Fruit fly (Drosophila melanogaster) whole organism, embryonic: ENCODE data around the gene Gad1.

Source experiments
- Antp ChIP-seq: fragments of 200-800 bp; sonication (Bioruptor generic); optimal IDR thresholded peaks from 3 replicates; lab custom pipeline; 2016; ENCODE audit warnings: missing biosample characterization, missing genetic modification characterization
- Bgb ChIP-seq: fragments of 200-800 bp; sonication (Bioruptor generic); IDR thresholded peaks from 2 replicates; pipeline ENCODE4 v1.3.6; 2022; ENCODE audit warnings: missing biosample characterization, missing genetic modification characterization; ENCODE audit not compliant: partially characterized antibody
- CG11456 ChIP-seq: fragments of 200-800 bp; sonication (Bioruptor generic); IDR thresholded peaks from 3 replicates; pipeline ENCODE4 v1.3.6; 2022; ENCODE audit warnings: missing biosample characterization, missing genetic modification characterization
- CG14441 ChIP-seq: fragments of 200-800 bp; sonication (Bioruptor generic); IDR thresholded peaks from 2 replicates; pipeline ENCODE4 v1.3.6; 2022; ENCODE audit warnings: missing biosample characterization, missing genetic modification characterization
- CG14710 ChIP-seq: fragments of 200-800 bp; sonication (Bioruptor generic); optimal IDR thresholded peaks from 3 replicates; lab custom pipeline; 2019; ENCODE audit warnings: missing biosample characterization, mild to moderate bottlenecking, missing genetic modification characterization, moderate library complexity
- CG14860 ChIP-seq: fragments of 200-800 bp; sonication (Bioruptor generic); IDR thresholded peaks from 3 replicates; pipeline ENCODE4 v1.3.6; 2022; ENCODE audit warnings: missing biosample characterization, missing genetic modification characterization; ENCODE audit not compliant: partially characterized antibody
- CG34376 ChIP-seq: fragments of 200-800 bp; sonication (Bioruptor generic); optimal IDR thresholded peaks from 2 replicates; lab custom pipeline; 2018; ENCODE audit warnings: missing biosample characterization, mild to moderate bottlenecking, missing genetic modification characterization
- CG5953 ChIP-seq: fragments of 200-800 bp; sonication (Bioruptor generic); IDR thresholded peaks from 2 replicates; pipeline ENCODE4 v1.3.6; 2022; ENCODE audit warnings: missing biosample characterization, missing genetic modification characterization
- CG8478 ChIP-seq: fragments of >200 bp; optimal IDR thresholded peaks from 2 replicates; lab custom pipeline; 2018
- Dbx ChIP-seq: fragments of 200-800 bp; sonication (Bioruptor generic); IDR thresholded peaks from 3 replicates; pipeline ENCODE4 v1.3.6; 2022; ENCODE audit warnings: missing biosample characterization, missing genetic modification characterization
- Dek ChIP-seq: fragments of 200-800 bp; sonication (Bioruptor generic); optimal IDR thresholded peaks from 3 replicates; lab custom pipeline; 2019; ENCODE audit warnings: missing biosample characterization, mild to moderate bottlenecking, missing genetic modification characterization, moderate library complexity
- Doc3 ChIP-seq: fragments of 200-800 bp; sonication (Bioruptor generic); IDR thresholded peaks from 3 replicates; pipeline ENCODE4 v1.3.6; 2022; ENCODE audit warnings: missing biosample characterization, missing genetic modification characterization; ENCODE audit not compliant: partially characterized antibody
- Dp ChIP-seq: fragments of 200-800 bp; sonication (Bioruptor generic); optimal IDR thresholded peaks from 2 replicates; lab custom pipeline; 2018; ENCODE audit warnings: missing biosample characterization, mild to moderate bottlenecking, missing genetic modification characterization, moderate library complexity
- E2f2 ChIP-seq: fragments of 200-800 bp; sonication (Bioruptor generic); IDR thresholded peaks from 2 replicates; pipeline ENCODE4 v1.3.6; 2022; ENCODE audit warnings: missing biosample characterization, missing genetic modification characterization
- Gsc ChIP-seq: fragments of 200-800 bp; sonication (Bioruptor generic); IDR thresholded peaks from 2 replicates; pipeline ENCODE4 v1.3.6; 2022; ENCODE audit warnings: missing biosample characterization, missing genetic modification characterization
- HmgZ ChIP-seq: fragments of 200-800 bp; sonication (Bioruptor generic); optimal IDR thresholded peaks from 2 replicates; lab custom pipeline; 2018; ENCODE audit warnings: missing biosample characterization, mild to moderate bottlenecking, missing genetic modification characterization
- Hr3 ChIP-seq: fragments of 200-800 bp; sonication (Bioruptor generic); optimal IDR thresholded peaks from 3 replicates; lab custom pipeline; 2016; ENCODE audit warnings: missing biosample characterization, missing genetic modification characterization
- Lim3 ChIP-seq: fragments of 200-800 bp; sonication (Bioruptor generic); IDR thresholded peaks from 2 replicates; pipeline ENCODE4 v1.3.6; 2022; ENCODE audit warnings: missing biosample characterization, missing genetic modification characterization
- Med ChIP-seq: fragments of 200-800 bp; sonication (Bioruptor generic); peaks from one replicate; lab custom pipeline; 2016; ENCODE audit warnings: missing biosample characterization, missing genetic modification characterization, mild to moderate bottlenecking, inconsistent platforms, moderate library complexity
- Meics ChIP-seq: fragments of 200-800 bp; sonication (Bioruptor generic); optimal IDR thresholded peaks from 2 replicates; lab custom pipeline; 2017; ENCODE audit warnings: missing biosample characterization, mild to moderate bottlenecking, missing genetic modification characterization
- Myb ChIP-seq: fragments of 200-800 bp; sonication (Bioruptor generic); optimal IDR thresholded peaks from 2 replicates; lab custom pipeline; 2016; ENCODE audit warnings: missing biosample characterization, missing genetic modification characterization
- Nf-YB ChIP-seq: fragments of 200-800 bp; sonication (Bioruptor generic); optimal IDR thresholded peaks from 3 replicates; lab custom pipeline; 2019; ENCODE audit warnings: missing biosample characterization, mild to moderate bottlenecking, missing genetic modification characterization, moderate library complexity
- Oli ChIP-seq: fragments of 200-800 bp; sonication (Bioruptor generic); optimal IDR thresholded peaks from 2 replicates; lab custom pipeline; 2018; ENCODE audit warnings: missing biosample characterization, mild to moderate bottlenecking, missing genetic modification characterization, moderate library complexity
- TFAM ChIP-seq: fragments of 200-800 bp; sonication (Bioruptor generic); optimal IDR thresholded peaks from 2 replicates; lab custom pipeline; 2017; ENCODE audit warnings: missing biosample characterization, missing genetic modification characterization, inconsistent platforms
- Xrp1 ChIP-seq: fragments of 200-800 bp; sonication (Bioruptor generic); IDR thresholded peaks from 2 replicates; pipeline ENCODE4 v1.3.6; 2022; ENCODE audit warnings: missing biosample characterization, missing genetic modification characterization
- ash1 ChIP-seq: fragments of 200-800 bp; sonication (Bioruptor generic); optimal IDR thresholded peaks from 2 replicates; lab custom pipeline; 2018; ENCODE audit warnings: missing biosample characterization, mild to moderate bottlenecking, missing genetic modification characterization
- da ChIP-seq: fragments of 200-800 bp; sonication (Bioruptor generic); optimal IDR thresholded peaks from 2 replicates; lab custom pipeline; 2016; ENCODE audit warnings: missing biosample characterization, missing genetic modification characterization
- dati ChIP-seq: fragments of 200-800 bp; sonication (Bioruptor generic); IDR thresholded peaks from 2 replicates; pipeline ENCODE4 v1.3.6; 2022; ENCODE audit warnings: missing biosample characterization, missing genetic modification characterization
- emc ChIP-seq: fragments of 200-800 bp; sonication (Bioruptor generic); optimal IDR thresholded peaks from 2 replicates; lab custom pipeline; 2016; ENCODE audit warnings: missing biosample characterization, missing genetic modification characterization
- eve ChIP-seq, 2 experiments: fragments of >200 bp; optimal IDR thresholded peaks; 2 replicates each; lab custom pipeline; 2017; ENCODE audit warnings: missing biosample characterization in 2 of 2, missing genetic modification characterization in 2 of 2
- grau ChIP-seq: fragments of 200-800 bp; optimal IDR thresholded peaks from 3 replicates; lab custom pipeline; 2019; ENCODE audit warnings: missing biosample characterization, mild to moderate bottlenecking, missing genetic modification characterization, moderate library complexity
- knrl ChIP-seq: fragments of 200-800 bp; sonication (Bioruptor generic); IDR thresholded peaks from 3 replicates; pipeline ENCODE4 v1.3.6; 2022; ENCODE audit warnings: missing biosample characterization, missing genetic modification characterization; ENCODE audit not compliant: partially characterized antibody
- lab ChIP-seq: fragments of 200-800 bp; sonication (Bioruptor generic); optimal IDR thresholded peaks from 3 replicates; lab custom pipeline; 2017; ENCODE audit warnings: missing biosample characterization, missing genetic modification characterization, mild to moderate bottlenecking, moderate library complexity, missing genetic modification reagents
- pb ChIP-seq: fragments of 200-800 bp; sonication (Bioruptor generic); optimal IDR thresholded peaks from 3 replicates; lab custom pipeline; 2016; ENCODE audit warnings: missing biosample characterization, missing genetic modification characterization
- ranshi ChIP-seq: fragments of 200-800 bp; sonication (Bioruptor generic); IDR thresholded peaks from 2 replicates; pipeline ENCODE4 v1.3.6; 2022; ENCODE audit warnings: missing biosample characterization, missing genetic modification characterization
- rib ChIP-seq: fragments of 200-800 bp; sonication (Bioruptor generic); IDR thresholded peaks from 2 replicates; pipeline ENCODE4 v1.3.6; 2022; ENCODE audit warnings: missing biosample characterization, missing genetic modification characterization
- row ChIP-seq: fragments of 200-800 bp; sonication (Bioruptor generic); IDR thresholded peaks from 3 replicates; pipeline ENCODE4 v1.3.6; 2022; ENCODE audit warnings: missing biosample characterization, missing genetic modification characterization
- sug ChIP-seq: fragments of 200-800 bp; optimal IDR thresholded peaks from 2 replicates; lab custom pipeline; 2019; ENCODE audit warnings: missing biosample characterization, mild to moderate bottlenecking, missing genetic modification characterization, moderate library complexity
- vnd ChIP-seq: fragments of 200-800 bp; sonication (Bioruptor generic); IDR thresholded peaks from 3 replicates; pipeline ENCODE4 v1.3.6; 2022; ENCODE audit warnings: missing biosample characterization, missing genetic modification characterization; ENCODE audit not compliant: partially characterized antibody
- wdn ChIP-seq: fragments of 200-800 bp; sonication (Bioruptor generic); IDR thresholded peaks from 2 replicates; pipeline ENCODE4 v1.3.6; 2022; ENCODE audit warnings: missing biosample characterization, missing genetic modification characterization
- zen2 ChIP-seq: fragments of 200-800 bp; sonication (Bioruptor generic); IDR thresholded peaks from 3 replicates; pipeline ENCODE4 v1.3.6; 2022; ENCODE audit warnings: missing biosample characterization, missing genetic modification characterization; ENCODE audit not compliant: partially characterized antibody

Gad1 gene

dm6 chr3L:4122185-4122767, 33.7 kb upstream of the Gad1 start, which contains the start of gene Chd64 (continued):
- peak; percentile 74; the same call in 2 of the 3 replicates for TF ChIP-seq zen2 (GFP tag; lab: Robert Waterston, UW)
- TF ChIP-seq Dp: peak; percentile 23
- TF ChIP-seq Doc3 (GFP tag; lab: Robert Waterston, UW): no peak
- no peak for TF ChIP-seq TFAM (GFP tag; lab: Kevin White, UChicago)
- TF ChIP-seq Nf-YB: peak; percentile 42
- no peak for TF ChIP-seq da (GFP tag; lab: Kevin White, UChicago)
- TF ChIP-seq CG14860: peak; percentile 26; the same call in 1 of the 3 replicates
- TF ChIP-seq Gsc (GFP tag; lab: Robert Waterston, UW): no peak
- TF ChIP-seq Bgb (GFP tag; lab: Robert Waterston, UW): peak; percentile 62; the same call in 1 of the 2 replicates
- peak; percentile 63 for TF ChIP-seq sug (tag; lab: Kevin White, UChicago)
- peak; percentile 77 for TF ChIP-seq Dbx (GFP tag; lab: Robert Waterston, UW)
- TF ChIP-seq Meics (GFP tag; lab: Kevin White, UChicago): peak; percentile 58
- peak; percentile 12 for TF ChIP-seq Hr3 (GFP tag; lab: Kevin White, UChicago)
- TF ChIP-seq rib (GFP tag; lab: Robert Waterston, UW): 0 out of 2 replicates have a peak, but pooled peaks have one; percentile 9
- no peak for TF ChIP-seq ranshi (GFP tag; lab: Robert Waterston, UW)
- no peak for TF ChIP-seq dati
- no peak for TF ChIP-seq Lim3 (GFP tag; lab: Robert Waterston, UW)
- TF ChIP-seq knrl: no peak; the same call in 2 of the 3 replicates
- no peak for TF ChIP-seq CG14441 (GFP tag; lab: Robert Waterston, UW)
- TF ChIP-seq vnd: no peak
- TF ChIP-seq lab (GFP tag; lab: Kevin White, UChicago): peak; percentile 84
- TF ChIP-seq row (GFP tag; lab: Robert Waterston, UW): peak; percentile 50; the same call in 2 of the 3 replicates
- TF ChIP-seq Myb (GFP tag; lab: Kevin White, UChicago): peak; percentile 80
- TF ChIP-seq E2f2 (GFP tag; lab: Robert Waterston, UW): no peak; the same call in 1 of the 2 replicates
- TF ChIP-seq Oli (tag; lab: Kevin White, UChicago): no peak
- peak; percentile 8 for TF ChIP-seq ash1
- no peak for TF ChIP-seq emc (GFP tag; lab: Kevin White, UChicago)
- peak; percentile 7 for TF ChIP-seq pb (GFP tag; lab: Kevin White, UChicago)
- TF ChIP-seq CG11456 (GFP tag; lab: Robert Waterston, UW): peak; percentile 63; the same call in 2 of the 3 replicates
- TF ChIP-seq Dek (tag; lab: Kevin White, UChicago): peak; percentile 30
- TF ChIP-seq Antp: peak; percentile 3
- no peak for TF ChIP-seq CG5953 (GFP tag; lab: Robert Waterston, UW)
- TF ChIP-seq CG8478 (lab: Kevin White, UChicago): no peak
- peak; percentile 11; the same call in 1 of the 2 replicates for TF ChIP-seq Xrp1 (GFP tag; lab: Robert Waterston, UW)
- peak; percentile 71 for TF ChIP-seq HmgZ (tag; lab: Kevin White, UChicago)

dm6 chr3L:4121589-4121988, 33.0 kb upstream of the Gad1 start:
- peak in 1 of 2 experiments; percentile 58 for TF ChIP-seq eve (GFP tag; optimal IDR thresholded peaks at IDR 0.05; lab: Kevin White, UChicago)
- no peak for TF ChIP-seq CG34376 (GFP tag; lab: Kevin White, UChicago)
- TF ChIP-seq Med (GFP tag; lab: Kevin White, UChicago): no peak
- peak; percentile 50 for TF ChIP-seq grau
- TF ChIP-seq CG14710: no peak
- no peak for TF ChIP-seq wdn
